Fruit fly (Drosophila melanogaster): Measurements from ENCODE around the gene NP15.6.

Gene NP15.6

dm6 chr3R:18987428-18988416 lies 39.4 kb upstream of the NP15.6 start (continued):
- TF ChIP-seq esg (GFP tag; conservative IDR thresholded peaks at IDR 0.05) = no peak
- TF ChIP-seq run (tag; optimal IDR thresholded peaks at IDR 0.05) = peak; percentile 12
- TF ChIP-seq sqz (GFP tag; optimal IDR thresholded peaks at IDR 0.05) = peak; percentile 34
- TF ChIP-seq CG7839 (tag; optimal IDR thresholded peaks at IDR 0.05) = peak; percentile 30
- TF ChIP-seq bsh (GFP tag; optimal IDR thresholded peaks at IDR 0.05) = peak in 1 of 2 experiments; percentile 45
- peak; percentile 31 for TF ChIP-seq tin (GFP tag; optimal IDR thresholded peaks at IDR 0.05)
- TF ChIP-seq CG17328 (GFP tag; IDR thresholded peaks at IDR 0.05) = peak; percentile 16; the same call in 1 of the 2 replicates
- no peak for TF ChIP-seq prd (optimal IDR thresholded peaks at IDR 0.05)
- peak; percentile 29; the same call in 1 of the 3 replicates for TF ChIP-seq prd (GFP tag; IDR thresholded peaks at IDR 0.05)
- TF ChIP-seq CG11695 (GFP tag; IDR thresholded peaks at IDR 0.05) = no peak
- TF ChIP-seq az2 (GFP tag; optimal IDR thresholded peaks at IDR 0.05) = peak; percentile 14
- peak; percentile 37 for TF ChIP-seq Blimp-1 (GFP tag; optimal IDR thresholded peaks at IDR 0.05)
- TF ChIP-seq ranshi (GFP tag; IDR thresholded peaks at IDR 0.05) = peak; percentile 3; the same call in 1 of the 2 replicates
- TF ChIP-seq CG10147 (GFP tag; optimal IDR thresholded peaks at IDR 0.05) = no peak
- no peak for TF ChIP-seq D (optimal IDR thresholded peaks at IDR 0.05)
- TF ChIP-seq D (GFP tag; optimal IDR thresholded peaks at IDR 0.05) = peak; percentile 53
- peak; percentile 72 for TF ChIP-seq CG10543 (GFP tag; optimal IDR thresholded peaks at IDR 0.05)
- peak; percentile 22 for TF ChIP-seq CG17385 (GFP tag; optimal IDR thresholded peaks at IDR 0.05)
- peak; percentile 3 for TF ChIP-seq CG2120 (GFP tag; optimal IDR thresholded peaks at IDR 0.05)
- TF ChIP-seq CG14710 (tag; optimal IDR thresholded peaks at IDR 0.05) = peak; percentile 35
- no peak for TF ChIP-seq CG13287 (GFP tag; IDR thresholded peaks at IDR 0.05; ENCODE audit: partially characterized antibody)
- peak; percentile 38 for TF ChIP-seq fd64A (GFP tag; optimal IDR thresholded peaks at IDR 0.05)
- TF ChIP-seq abd-A (tag; optimal IDR thresholded peaks at IDR 0.05) = peak; percentile 42
- TF ChIP-seq Sox102F (GFP tag; optimal IDR thresholded peaks at IDR 0.05) = peak; percentile 39
- TF ChIP-seq NfI (GFP tag; optimal IDR thresholded peaks at IDR 0.05) = peak; percentile 6
- TF ChIP-seq lab (GFP tag; optimal IDR thresholded peaks at IDR 0.05) = peak; percentile 41
- peak; percentile 41 for TF ChIP-seq Sox100B (GFP tag; optimal IDR thresholded peaks at IDR 0.05)
- TF ChIP-seq CG17568 (GFP tag; optimal IDR thresholded peaks at IDR 0.05) = peak; percentile 40
- TF ChIP-seq CG9609 (GFP tag; optimal IDR thresholded peaks at IDR 0.05) = peak; percentile 32
- TF ChIP-seq stwl (tag; optimal IDR thresholded peaks at IDR 0.05) = no peak
- TF ChIP-seq phol (tag; optimal IDR thresholded peaks at IDR 0.05) = peak; percentile 7
- TF ChIP-seq CG2202 (tag; optimal IDR thresholded peaks at IDR 0.05) = peak; percentile 8
- peak; percentile 28; the same call in 1 of the 3 replicates for TF ChIP-seq so (GFP tag; IDR thresholded peaks at IDR 0.05)
- peak; percentile 18 for TF ChIP-seq CG4707 (GFP tag; optimal IDR thresholded peaks at IDR 0.05)
- TF ChIP-seq Usf (GFP tag; optimal IDR thresholded peaks at IDR 0.05) = no peak
- TF ChIP-seq CG6813 (GFP tag; optimal IDR thresholded peaks at IDR 0.05) = no peak
- TF ChIP-seq CG14441 (GFP tag; IDR thresholded peaks at IDR 0.05) = 0 out of 2 replicates have a peak, but pooled peaks have one; percentile 21
- TF ChIP-seq CG10979 (tag; optimal IDR thresholded peaks at IDR 0.05) = peak; percentile 51
- TF ChIP-seq pb (GFP tag; optimal IDR thresholded peaks at IDR 0.05) = peak; percentile 49
- no peak for TF ChIP-seq CG3163 (GFP tag; optimal IDR thresholded peaks at IDR 0.05)
- peak; percentile 5 for TF ChIP-seq CG1603 (tag; optimal IDR thresholded peaks at IDR 0.05)
- TF ChIP-seq kni (GFP tag; optimal IDR thresholded peaks at IDR 0.05) = peak; percentile 75
- peak; percentile 28 for TF ChIP-seq CG2678 (tag; optimal IDR thresholded peaks at IDR 0.05)
- TF ChIP-seq CG12071 (GFP tag; optimal IDR thresholded peaks at IDR 0.05) = peak; percentile 21
- TF ChIP-seq ara (GFP tag; IDR thresholded peaks at IDR 0.05) = 0 out of 2 replicates have a peak, but pooled peaks have one; percentile 22
- TF ChIP-seq row (GFP tag; IDR thresholded peaks at IDR 0.05) = peak; percentile 62
- TF ChIP-seq odd (GFP tag; optimal IDR thresholded peaks at IDR 0.05) = peak; percentile 16

Measured in whole organism, embryonic.